Fruit fly (Drosophila melanogaster) whole organism, embryonic: ENCODE measurements around the gene RpS14a.
A peak's percentile ranks its signal among the peaks of the same experiment; 100 is the strongest.

Source experiments
- BtbVII ChIP-seq: fragments of 200-800 bp; sonication (Bioruptor generic); optimal IDR thresholded peaks from 3 replicates; lab custom pipeline; 2017; ENCODE audit warnings: missing biosample characterization, mild to moderate bottlenecking, missing genetic modification characterization
- CG11247 ChIP-seq: fragments of 200-800 bp; sonication (Bioruptor generic); IDR thresholded peaks from 2 replicates; pipeline ENCODE4 v1.3.6; 2022; ENCODE audit warnings: missing biosample characterization, missing genetic modification characterization
- CG12071 ChIP-seq: fragments of 200-800 bp; sonication (Bioruptor generic); optimal IDR thresholded peaks from 3 replicates; lab custom pipeline; 2018; ENCODE audit warnings: missing biosample characterization, mild to moderate bottlenecking, missing genetic modification characterization
- CG12155 ChIP-seq: fragments of 200-800 bp; sonication (Bioruptor generic); optimal IDR thresholded peaks from 3 replicates; lab custom pipeline; 2016; ENCODE audit warnings: missing biosample characterization, missing genetic modification characterization
- CG13287 ChIP-seq: fragments of 200-800 bp; sonication (Bioruptor generic); IDR thresholded peaks from 2 replicates; pipeline ENCODE4 v1.3.6; 2022; ENCODE audit warnings: missing biosample characterization, missing genetic modification characterization; ENCODE audit not compliant: partially characterized antibody
- CG13296 ChIP-seq: fragments of 200-800 bp; sonication (Bioruptor generic); optimal IDR thresholded peaks from 3 replicates; lab custom pipeline; 2018; ENCODE audit warnings: missing biosample characterization, mild to moderate bottlenecking, missing genetic modification characterization
- CG14441 ChIP-seq: fragments of 200-800 bp; sonication (Bioruptor generic); IDR thresholded peaks from 2 replicates; pipeline ENCODE4 v1.3.6; 2022; ENCODE audit warnings: missing biosample characterization, missing genetic modification characterization
- CG1529 ChIP-seq: fragments of 200-800 bp; sonication (Bioruptor generic); optimal IDR thresholded peaks from 3 replicates; lab custom pipeline; 2018; ENCODE audit warnings: missing biosample characterization, missing genetic modification characterization
- CG15479 ChIP-seq: fragments of 200-800 bp; sonication (Bioruptor generic); optimal IDR thresholded peaks from 3 replicates; lab custom pipeline; 2019; ENCODE audit warnings: missing biosample characterization, mild to moderate bottlenecking, missing genetic modification characterization, moderate library complexity
- CG17568 ChIP-seq: fragments of 200-800 bp; sonication (Bioruptor generic); optimal IDR thresholded peaks from 2 replicates; lab custom pipeline; 2018; ENCODE audit warnings: missing biosample characterization, mild to moderate bottlenecking, missing genetic modification characterization, moderate library complexity
- CG1832 ChIP-seq: fragments of 200-800 bp; sonication (Bioruptor generic); optimal IDR thresholded peaks from 2 replicates; lab custom pipeline; 2017; ENCODE audit warnings: missing biosample characterization, mild to moderate bottlenecking, missing genetic modification characterization, inconsistent platforms
- CG18599 ChIP-seq: fragments of 200-800 bp; sonication (Bioruptor generic); optimal IDR thresholded peaks from 3 replicates; lab custom pipeline; 2017; ENCODE audit warnings: missing biosample characterization, missing genetic modification characterization, mild to moderate bottlenecking, moderate library complexity, missing genetic modification reagents
- CG2678 ChIP-seq: fragments of 200-800 bp; sonication (Bioruptor generic); optimal IDR thresholded peaks from 3 replicates; lab custom pipeline; 2019; ENCODE audit warnings: missing biosample characterization, mild to moderate bottlenecking, missing genetic modification characterization, moderate library complexity
- CG2889 ChIP-seq: fragments of 200-800 bp; sonication (Bioruptor generic); IDR thresholded peaks from 3 replicates; pipeline ENCODE4 v1.3.6; 2022; ENCODE audit warnings: missing biosample characterization, missing genetic modification characterization
- CG3065 ChIP-seq: fragments of 200-800 bp; sonication (Bioruptor generic); optimal IDR thresholded peaks from 2 replicates; lab custom pipeline; 2016; ENCODE audit warnings: missing biosample characterization, missing genetic modification characterization
- CG3995 ChIP-seq: fragments of 200-800 bp; sonication (Bioruptor generic); optimal IDR thresholded peaks from 3 replicates; lab custom pipeline; 2016; ENCODE audit warnings: missing biosample characterization, missing genetic modification characterization
- CG4360 ChIP-seq: fragments of 200-800 bp; sonication (Bioruptor generic); IDR thresholded peaks from 2 replicates; pipeline ENCODE4 v1.3.6; 2022; ENCODE audit warnings: missing biosample characterization, missing genetic modification characterization
- CG4424 ChIP-seq: fragments of 200-800 bp; sonication (Bioruptor generic); optimal IDR thresholded peaks from 3 replicates; lab custom pipeline; 2016; ENCODE audit warnings: missing biosample characterization, missing genetic modification characterization
- CG6254 ChIP-seq: fragments of 200-800 bp; sonication (Bioruptor generic); optimal IDR thresholded peaks from 3 replicates; lab custom pipeline; 2017; ENCODE audit warnings: mild to moderate bottlenecking, missing biosample characterization, missing genetic modification reagents, missing genetic modification characterization
- CG6765 ChIP-seq: fragments of 200-800 bp; sonication (Bioruptor generic); optimal IDR thresholded peaks from 3 replicates; lab custom pipeline; 2017; ENCODE audit warnings: missing biosample characterization, mild to moderate bottlenecking, missing genetic modification characterization
- CG8388 ChIP-seq: fragments of 200-800 bp; sonication (Bioruptor generic); optimal IDR thresholded peaks from 2 replicates; lab custom pipeline; 2019; ENCODE audit warnings: missing biosample characterization, mild to moderate bottlenecking, missing genetic modification characterization, moderate library complexity
- CG8478 ChIP-seq: fragments of >200 bp; optimal IDR thresholded peaks from 2 replicates; lab custom pipeline; 2018
- CG9817 ChIP-seq: fragments of 200-800 bp; sonication (Bioruptor generic); optimal IDR thresholded peaks from 2 replicates; lab custom pipeline; 2018; ENCODE audit warnings: missing biosample characterization, mild to moderate bottlenecking, missing genetic modification characterization, moderate library complexity
- CHES-1-like ChIP-seq: fragments of 200-800 bp; sonication (Bioruptor generic); optimal IDR thresholded peaks from 2 replicates; lab custom pipeline; 2016; ENCODE audit warnings: missing biosample characterization, missing genetic modification characterization
- CTCF ChIP-seq: fragments of 200-800 bp; sonication (Bioruptor generic); optimal IDR thresholded peaks from 2 replicates; lab custom pipeline; 2017; ENCODE audit warnings: missing biosample characterization, mild to moderate bottlenecking, missing genetic modification characterization, moderate library complexity
- D19B ChIP-seq: fragments of 200-800 bp; sonication (Bioruptor generic); optimal IDR thresholded peaks from 2 replicates; lab custom pipeline; 2017; ENCODE audit warnings: missing biosample characterization, mild to moderate bottlenecking, missing genetic modification characterization
- Dip3 ChIP-seq: fragments of 200-800 bp; sonication (Bioruptor generic); optimal IDR thresholded peaks from 3 replicates; lab custom pipeline; 2016; ENCODE audit warnings: missing biosample characterization, missing genetic modification characterization
- H15 ChIP-seq: fragments of 200-800 bp; sonication (Bioruptor generic); IDR thresholded peaks from 3 replicates; pipeline ENCODE4 v1.3.6; 2022; ENCODE audit warnings: missing biosample characterization, missing genetic modification characterization
- Hmx ChIP-seq: fragments of 200-800 bp; sonication (Bioruptor generic); optimal IDR thresholded peaks from 2 replicates; lab custom pipeline; 2016; ENCODE audit warnings: missing biosample characterization, missing genetic modification characterization
- Hr78 ChIP-seq, 2 experiments: fragments of 200-800 bp in 1 of 2; fragments of >200 bp in 1 of 2; sonication (Bioruptor generic) in 1 of 2; optimal IDR thresholded peaks; 2 replicates each; lab custom pipeline; 2017 to 2019; ENCODE audit warnings: missing biosample characterization in 2 of 2, missing genetic modification characterization in 2 of 2, mild to moderate bottlenecking in 1 of 2, moderate library complexity in 1 of 2
- NK7.1 ChIP-seq: fragments of 200-800 bp; sonication (Bioruptor generic); optimal IDR thresholded peaks from 3 replicates; lab custom pipeline; 2016; ENCODE audit warnings: missing biosample characterization, missing genetic modification characterization
- Nf-YA ChIP-seq: fragments of 200-800 bp; sonication (Bioruptor generic); IDR thresholded peaks from 2 replicates; pipeline ENCODE4 v1.3.6; 2022; ENCODE audit warnings: missing biosample characterization, missing genetic modification characterization
- Nf-YC ChIP-seq: fragments of 200-800 bp; optimal IDR thresholded peaks from 3 replicates; lab custom pipeline; 2019; ENCODE audit warnings: missing biosample characterization, mild to moderate bottlenecking, missing genetic modification characterization, moderate library complexity
- Taf1 ChIP-seq: fragments of 200-800 bp; sonication (Bioruptor generic); IDR thresholded peaks from 2 replicates; pipeline ENCODE4 v1.3.6; 2022; ENCODE audit warnings: missing biosample characterization, missing genetic modification characterization
- ato ChIP-seq: fragments of 200-800 bp; sonication (Bioruptor generic); IDR thresholded peaks from 2 replicates; pipeline ENCODE4 v1.3.6; 2022; ENCODE audit warnings: missing biosample characterization, missing genetic modification characterization; ENCODE audit not compliant: partially characterized antibody
- br ChIP-seq: fragments of >200 bp; optimal IDR thresholded peaks from 2 replicates; lab custom pipeline; 2017
- chn ChIP-seq: fragments of 200-800 bp; sonication (Bioruptor generic); optimal IDR thresholded peaks from 2 replicates; lab custom pipeline; 2016; ENCODE audit warnings: missing biosample characterization, missing genetic modification characterization
- crp ChIP-seq, 2 experiments: fragments of 200-800 bp; sonication (Bioruptor generic); optimal IDR thresholded peaks; 2 replicates in 1 of 2; 3 replicates in 1 of 2; lab custom pipeline; 2017; ENCODE audit warnings: missing biosample characterization in 2 of 2, missing genetic modification characterization in 2 of 2, mild to moderate bottlenecking in 1 of 2, moderate library complexity in 1 of 2
- cwo ChIP-seq: fragments of 200-800 bp; sonication (Bioruptor generic); optimal IDR thresholded peaks from 3 replicates; lab custom pipeline; 2017; ENCODE audit warnings: missing biosample characterization, missing genetic modification characterization, mild to moderate bottlenecking, moderate library complexity, missing genetic modification reagents
- dmrt11E ChIP-seq: fragments of 200-800 bp; sonication (Bioruptor generic); optimal IDR thresholded peaks from 3 replicates; lab custom pipeline; 2018; ENCODE audit warnings: missing biosample characterization, mild to moderate bottlenecking, missing genetic modification characterization, moderate library complexity
- dmrt99B ChIP-seq: fragments of 200-800 bp; sonication (Bioruptor generic); optimal IDR thresholded peaks from 2 replicates; lab custom pipeline; 2018; ENCODE audit warnings: missing biosample characterization, mild to moderate bottlenecking, missing genetic modification characterization, moderate library complexity
- gce ChIP-seq: fragments of 200-800 bp; sonication (Bioruptor generic); IDR thresholded peaks from 3 replicates; pipeline ENCODE4 v1.3.6; 2022; ENCODE audit warnings: missing biosample characterization, missing genetic modification characterization
- gem ChIP-seq: fragments of 200-800 bp; sonication (Bioruptor generic); optimal IDR thresholded peaks from 2 replicates; lab custom pipeline; 2019; ENCODE audit warnings: missing biosample characterization, mild to moderate bottlenecking, missing genetic modification characterization, moderate library complexity
- h ChIP-seq: fragments of >200 bp; optimal IDR thresholded peaks from 2 replicates; lab custom pipeline; 2017
- ind ChIP-seq: fragments of 200-800 bp; sonication (Bioruptor generic); optimal IDR thresholded peaks from 3 replicates; lab custom pipeline; 2016; ENCODE audit warnings: missing biosample characterization, missing genetic modification characterization
- jing ChIP-seq: fragments of 200-800 bp; sonication (Bioruptor generic); optimal IDR thresholded peaks from 2 replicates; lab custom pipeline; 2018; ENCODE audit warnings: missing biosample characterization, mild to moderate bottlenecking, missing genetic modification characterization
- lbe ChIP-seq: fragments of 200-800 bp; sonication (Bioruptor generic); optimal IDR thresholded peaks from 2 replicates; lab custom pipeline; 2016; ENCODE audit warnings: missing biosample characterization, mild to moderate bottlenecking, missing genetic modification characterization
- lilli ChIP-seq: fragments of 200-800 bp; sonication (Bioruptor generic); optimal IDR thresholded peaks from 3 replicates; lab custom pipeline; 2016; ENCODE audit warnings: missing biosample characterization, missing genetic modification characterization
- nerfin-2 ChIP-seq: fragments of 200-800 bp; sonication (Bioruptor generic); IDR thresholded peaks from 2 replicates; pipeline ENCODE4 v1.3.6; 2022; ENCODE audit warnings: missing biosample characterization, missing genetic modification characterization; ENCODE audit not compliant: partially characterized antibody
- stc ChIP-seq: fragments of 200-800 bp; sonication (Bioruptor generic); IDR thresholded peaks from 2 replicates; pipeline ENCODE4 v1.3.6; 2022; ENCODE audit warnings: missing biosample characterization, missing genetic modification characterization
- sug ChIP-seq: fragments of 200-800 bp; optimal IDR thresholded peaks from 2 replicates; lab custom pipeline; 2019; ENCODE audit warnings: missing biosample characterization, mild to moderate bottlenecking, missing genetic modification characterization, moderate library complexity

The RpS14a gene

dm6 chrX:7975516-7976257 lies 42.1 kb downstream of the RpS14a start (continued):
- no peak for TF ChIP-seq nerfin-2 (GFP tag; lab: Robert Waterston, UW)
- no peak for TF ChIP-seq CG12155 (GFP tag; lab: Kevin White, UChicago)
- no peak for TF ChIP-seq CG1832 (GFP tag; lab: Kevin White, UChicago)
- no peak for TF ChIP-seq lilli (GFP tag; lab: Kevin White, UChicago)
- TF ChIP-seq CG3065 (GFP tag; lab: Kevin White, UChicago), result no peak
- no peak for TF ChIP-seq Dip3 (GFP tag; lab: Kevin White, UChicago)
- no peak for TF ChIP-seq gce (GFP tag; lab: Robert Waterston, UW)
- TF ChIP-seq lbe (GFP tag; lab: Kevin White, UChicago), result no peak
- peak; percentile 28 for TF ChIP-seq chn (GFP tag; lab: Kevin White, UChicago)
- no peak for TF ChIP-seq CG12071 (GFP tag; lab: Kevin White, UChicago)
- no peak for TF ChIP-seq CG18599 (GFP tag; lab: Kevin White, UChicago)
- TF ChIP-seq CG9817 (tag; lab: Kevin White, UChicago), result no peak
- TF ChIP-seq CG3995 (GFP tag; lab: Kevin White, UChicago), result no peak
- no peak for TF ChIP-seq Nf-YC (tag; lab: Kevin White, UChicago)
- TF ChIP-seq H15 (GFP tag; lab: Robert Waterston, UW), result no peak
- TF ChIP-seq CG6254 (GFP tag; lab: Kevin White, UChicago), result no peak
- no peak for TF ChIP-seq Nf-YA (GFP tag; lab: Robert Waterston, UW)
- no peak for TF ChIP-seq CTCF (GFP tag; lab: Kevin White, UChicago)
- 0 out of 2 replicates have a peak, but pooled peaks have one; percentile 28 for TF ChIP-seq stc (GFP tag; lab: Robert Waterston, UW)
- TF ChIP-seq gem (tag; lab: Kevin White, UChicago), result peak; percentile 67
- peak; percentile 33 for TF ChIP-seq CG2678 (tag; lab: Kevin White, UChicago)
- peak; percentile 2 for TF ChIP-seq dmrt11E (tag; lab: Kevin White, UChicago)
- no peak for TF ChIP-seq CG15479 (GFP tag; lab: Kevin White, UChicago)
- TF ChIP-seq sug, result no peak
- no peak for TF ChIP-seq CG17568
- TF ChIP-seq BtbVII, result no peak
- no peak for TF ChIP-seq cwo (GFP tag; lab: Kevin White, UChicago)
- TF ChIP-seq CHES-1-like (GFP tag; lab: Kevin White, UChicago), result no peak
- no peak for TF ChIP-seq D19B (GFP tag; lab: Kevin White, UChicago)
- TF ChIP-seq ind (GFP tag; lab: Kevin White, UChicago), result peak; percentile 36
- no peak for TF ChIP-seq CG13296 (GFP tag; lab: Kevin White, UChicago)
- no peak for TF ChIP-seq jing
- TF ChIP-seq CG13287 (GFP tag; lab: Robert Waterston, UW), result no peak
- TF ChIP-seq CG11247 (GFP tag; lab: Robert Waterston, UW), result no peak
- TF ChIP-seq Taf1 (GFP tag; lab: Robert Waterston, UW), result no peak
- no peak for TF ChIP-seq Hmx (GFP tag; lab: Kevin White, UChicago)
- no peak for TF ChIP-seq CG8478 (lab: Kevin White, UChicago)
- TF ChIP-seq NK7.1, result no peak
- peak; percentile 56 for TF ChIP-seq dmrt99B (tag; lab: Kevin White, UChicago)
- TF ChIP-seq ato (GFP tag; lab: Robert Waterston, UW), result no peak
- no peak for TF ChIP-seq CG2889 (GFP tag; lab: Robert Waterston, UW)
- no peak for TF ChIP-seq h
- no peak for TF ChIP-seq crp (GFP tag; optimal IDR thresholded peaks at IDR 0.05; lab: Kevin White, UChicago)
- TF ChIP-seq CG14441, result no peak
- TF ChIP-seq CG8388 (GFP tag; lab: Kevin White, UChicago), result peak; percentile 37
- no peak for TF ChIP-seq CG6765 (GFP tag; lab: Kevin White, UChicago)
- peak; percentile 2 for TF ChIP-seq CG1529 (GFP tag; lab: Kevin White, UChicago)
- no peak for TF ChIP-seq br (lab: Kevin White, UChicago)
- no peak for TF ChIP-seq Hr78 (GFP tag; optimal IDR thresholded peaks at IDR 0.05; lab: Kevin White, UChicago)
- TF ChIP-seq CG4360 (GFP tag; lab: Robert Waterston, UW), result no peak
- TF ChIP-seq CG4424 (GFP tag; lab: Kevin White, UChicago), result peak; percentile 14
